Worm (Caenorhabditis elegans) whole organism, young adult: ENCODE results near the gene trp-1.
A peak's percentile ranks its signal among the peaks of the same experiment; 100 is the strongest.

Source experiments
- F22D6.2 ChIP-seq: sonication (generic microtip); optimal IDR thresholded peaks from 2 replicates; lab custom pipeline; 2016; ENCODE audit warnings: mild to moderate bottlenecking, missing genetic modification characterization, missing compliant biosample characterization
- F49E8.2 ChIP-seq: sonication (generic microtip); optimal IDR thresholded peaks from 3 replicates; lab custom pipeline; 2017; ENCODE audit warnings: missing genetic modification characterization, mild to moderate bottlenecking, missing compliant biosample characterization, antibody characterized with exemption, moderate library complexity; ENCODE audit not compliant: insufficient read depth
- F57C9.4 ChIP-seq: sonication (generic microtip); optimal IDR thresholded peaks from 2 replicates; lab custom pipeline; 2017; ENCODE audit warnings: mild to moderate bottlenecking, missing genetic modification characterization, missing compliant biosample characterization
- Y53F4B.3 ChIP-seq: fragments of 200-800 bp; sonication (Bioruptor generic); IDR thresholded peaks from 2 replicates; pipeline ENCODE4 v1.3.6; 2022; ENCODE audit warnings: missing genetic modification reagents, missing genetic modification characterization, missing compliant biosample characterization
- ZK185.1 ChIP-seq: sonication (generic microtip); optimal IDR thresholded peaks from 2 replicates; lab custom pipeline; 2016; ENCODE audit warnings: mild to moderate bottlenecking, missing genetic modification characterization, missing compliant biosample characterization; ENCODE audit not compliant: poor library complexity, severe bottlenecking
- ama-1 ChIP-seq, 3 experiments: fragments of 150-350 bp in 1 of 3; sonication (generic microtip) in 2 of 3; optimal IDR thresholded peaks; 2 replicates each; lab custom pipeline; 2014 to 2018; ENCODE audit warnings: missing biosample characterization in 2 of 3, missing genetic modification characterization in 2 of 3, missing genetic modification reagents in 2 of 3
- atf-7 ChIP-seq: sonication (generic microtip); optimal IDR thresholded peaks from 2 replicates; lab custom pipeline; 2017; ENCODE audit warnings: mild to moderate bottlenecking, missing genetic modification characterization, missing compliant biosample characterization
- attf-3 ChIP-seq: fragments of 200-800 bp; sonication (Bioruptor generic); conservative IDR thresholded peaks from 2 replicates; pipeline ENCODE4 v1.3.6; 2022; ENCODE audit warnings: missing genetic modification reagents, missing genetic modification characterization, missing compliant biosample characterization
- attf-6 ChIP-seq: fragments of 200-800 bp; sonication (Bioruptor generic); IDR thresholded peaks from 2 replicates; pipeline ENCODE4 v1.3.6; 2022; ENCODE audit warnings: missing genetic modification reagents, missing genetic modification characterization, missing compliant biosample characterization
- bed-1 ChIP-seq: fragments of 200-800 bp; sonication (Bioruptor generic); IDR thresholded peaks from 2 replicates; pipeline ENCODE4 v1.3.6; 2022; ENCODE audit warnings: missing genetic modification reagents, missing genetic modification characterization, missing compliant biosample characterization
- cebp-1 ChIP-seq, 2 experiments: fragments of 200-800 bp in 1 of 2; sonication (Bioruptor generic) in 1 of 2; sonication (generic microtip) in 1 of 2; IDR thresholded peaks in 1 of 2; optimal IDR thresholded peaks in 1 of 2; 2 replicates each; pipeline versions ENCODE4 v1.3.6 to Lab custom; 2017 to 2022; ENCODE audit warnings: missing compliant biosample characterization in 2 of 2, missing genetic modification characterization in 2 of 2, mild to moderate bottlenecking in 1 of 2, missing genetic modification reagents in 1 of 2, moderate library complexity in 1 of 2
- cebp-2 ChIP-seq: fragments of 200-800 bp; sonication (Bioruptor generic); IDR thresholded peaks from 2 replicates; pipeline ENCODE4 v1.3.6; 2022; ENCODE audit warnings: missing genetic modification characterization, missing compliant biosample characterization
- hmg-1.2 ChIP-seq: fragments of 200-800 bp; sonication (Bioruptor generic); IDR thresholded peaks from 2 replicates; pipeline ENCODE4 v1.3.6; 2022; ENCODE audit warnings: missing genetic modification reagents, missing genetic modification characterization, missing compliant biosample characterization
- hrde-1 ChIP-seq: sonication (generic microtip); optimal IDR thresholded peaks from 2 replicates; lab custom pipeline; 2016; ENCODE audit warnings: missing genetic modification characterization, mild to moderate bottlenecking, missing compliant biosample characterization, moderate library complexity, missing genotype, missing genetic modification reagents, borderline replicate concordance
- let-526 ChIP-seq: fragments of 200-800 bp; sonication (Bioruptor generic); IDR thresholded peaks from 2 replicates; pipeline ENCODE4 v1.3.6; 2022; ENCODE audit warnings: missing genetic modification reagents, missing genetic modification characterization, missing compliant biosample characterization
- lin-26 ChIP-seq: fragments of 200-800 bp; sonication (Bioruptor generic); IDR thresholded peaks from 2 replicates; pipeline ENCODE4 v1.3.6; 2022; ENCODE audit warnings: missing genetic modification reagents, missing genetic modification characterization, missing compliant biosample characterization
- madf-3 ChIP-seq: fragments of 200-800 bp; sonication (Bioruptor generic); IDR thresholded peaks from 2 replicates; pipeline ENCODE4 v1.3.6; 2022; ENCODE audit warnings: missing genetic modification reagents, missing genetic modification characterization, missing compliant biosample characterization
- madf-6 ChIP-seq: fragments of 200-800 bp; sonication (Bioruptor generic); IDR thresholded peaks from 2 replicates; pipeline ENCODE4 v1.3.6; 2022; ENCODE audit warnings: missing genetic modification reagents, missing genetic modification characterization, missing compliant biosample characterization
- mel-28 ChIP-seq: sonication (generic microtip); optimal IDR thresholded peaks from 2 replicates; lab custom pipeline; 2016; ENCODE audit warnings: borderline replicate concordance, mild to moderate bottlenecking, missing genetic modification characterization, missing compliant biosample characterization
- nfya-1 ChIP-seq: sonication (generic microtip); optimal IDR thresholded peaks from 2 replicates; lab custom pipeline; 2017; ENCODE audit warnings: antibody characterized with exemption, missing compliant biosample characterization, missing genetic modification characterization, borderline replicate concordance; ENCODE audit not compliant: insufficient read depth
- nfya-2 ChIP-seq: fragments of 200-800 bp; sonication (Bioruptor generic); IDR thresholded peaks from 2 replicates; pipeline ENCODE4 v1.3.6; 2022; ENCODE audit warnings: missing genetic modification reagents, missing genetic modification characterization, missing compliant biosample characterization
- nhr-120 ChIP-seq: fragments of 200-800 bp; sonication (Bioruptor generic); IDR thresholded peaks from 2 replicates; pipeline ENCODE4 v1.3.6; 2022; ENCODE audit warnings: missing genetic modification characterization, missing compliant biosample characterization
- nhr-27 ChIP-seq: fragments of 200-800 bp; sonication (Bioruptor generic); optimal IDR thresholded peaks from 2 replicates; lab custom pipeline; 2018; ENCODE audit warnings: mild to moderate bottlenecking, missing genetic modification characterization, moderate library complexity, missing compliant biosample characterization
- rec-8 ChIP-seq, 2 experiments: sonication (generic microtip); optimal IDR thresholded peaks; 2 replicates each; lab custom pipeline; 2016; ENCODE audit warnings: mild to moderate bottlenecking in 2 of 2, missing genetic modification characterization in 2 of 2, missing genetic modification reagents in 2 of 2, missing genotype in 2 of 2, missing biosample characterization in 1 of 2, missing compliant biosample characterization in 1 of 2, moderate library complexity in 1 of 2
- snpc-4 ChIP-seq, 5 experiments: fragments of 150-350 bp in 1 of 5; sonication (generic microtip) in 4 of 5; optimal IDR thresholded peaks; 2 replicates each; lab custom pipeline; 2014 to 2018; ENCODE audit warnings: missing genetic modification characterization in 5 of 5, missing biosample characterization in 3 of 5, antibody characterized with exemption in 2 of 5, mild to moderate bottlenecking in 2 of 5, missing compliant biosample characterization in 2 of 5, missing genotype in 2 of 5, moderate library complexity in 2 of 5, missing genetic modification reagents in 1 of 5
- tbx-9 ChIP-seq: sonication (generic microtip); optimal IDR thresholded peaks from 2 replicates; lab custom pipeline; 2016; ENCODE audit warnings: borderline replicate concordance, missing genetic modification characterization, inconsistent platforms, missing compliant biosample characterization
- tlf-1 ChIP-seq: fragments of 200-800 bp; sonication (Bioruptor generic); optimal IDR thresholded peaks from 2 replicates; lab custom pipeline; 2018; ENCODE audit warnings: mild to moderate bottlenecking, missing genetic modification characterization, missing compliant biosample characterization
- zfh-2 ChIP-seq: fragments of 200-800 bp; sonication (Bioruptor generic); conservative IDR thresholded peaks from 2 replicates; pipeline ENCODE4 v1.3.6; 2022; ENCODE audit warnings: missing genetic modification reagents, missing genetic modification characterization, missing compliant biosample characterization
- zim-3 ChIP-seq: sonication (generic microtip); optimal IDR thresholded peaks from 2 replicates; lab custom pipeline; 2017; ENCODE audit warnings: mild to moderate bottlenecking, missing genetic modification characterization, moderate library complexity, missing compliant biosample characterization
- ztf-28 ChIP-seq: fragments of 200-800 bp; sonication (Bioruptor generic); IDR thresholded peaks from 2 replicates; pipeline ENCODE4 v1.3.6; 2022; ENCODE audit warnings: missing genetic modification reagents, missing genetic modification characterization, missing compliant biosample characterization

trp-1 gene

ce11 chrIII:8574299-8574698, 39.4 kb downstream of the trp-1 start:
- TF ChIP-seq let-526 (GFP tag; lab: Robert Waterston, UW), result no peak
- TF ChIP-seq lin-26 (GFP tag; lab: Robert Waterston, UW), result no peak
- TF ChIP-seq zim-3 (tag; lab: Kevin White, UChicago), result no peak
- TF ChIP-seq Y53F4B.3 (GFP tag; lab: Robert Waterston, UW), result no peak
- TF ChIP-seq rec-8 (tag; optimal IDR thresholded peaks at IDR 0.05; lab: Kevin White, UChicago), result no peak
- TF ChIP-seq F22D6.2 (tag; lab: Kevin White, UChicago), result no peak
- TF ChIP-seq attf-3, result no peak
- TF ChIP-seq attf-6 (GFP tag; lab: Robert Waterston, UW), result no peak
- TF ChIP-seq F57C9.4 (tag; lab: Kevin White, UChicago), result no peak
- TF ChIP-seq ZK185.1 (tag; lab: Kevin White, UChicago), result no peak
- no peak for TF ChIP-seq nfya-1 (tag; lab: Kevin White, UChicago)
- no peak for TF ChIP-seq F49E8.2 (tag; lab: Kevin White, UChicago)
- no peak for TF ChIP-seq tbx-9 (tag; lab: Kevin White, UChicago)
- no peak for TF ChIP-seq tlf-1 (GFP tag; lab: Kevin White, UChicago)
- no peak for TF ChIP-seq nfya-2 (GFP tag; lab: Robert Waterston, UW)
- TF ChIP-seq, all 124 proteins: peak for 0

ce11 chrIII:8575359-8576101, 40.6 kb downstream of the trp-1 start:
- no peak for TF ChIP-seq nhr-120 (GFP tag; lab: Robert Waterston, UW)
- TF ChIP-seq snpc-4 (GFP tag; optimal IDR thresholded peaks at IDR 0.05; lab: Kevin White, UChicago), result no peak
- TF ChIP-seq snpc-4 (tag; optimal IDR thresholded peaks at IDR 0.05; lab: Kevin White, UChicago), result peak in 2 of 4 experiments; percentile 61 to 62

- TF ChIP-seq nhr-27 (tag; lab: Kevin White, UChicago) (no peak), tlf-1 (GFP tag; lab: Kevin White, UChicago) (no peak), cebp-1 (GFP tag; IDR thresholded peaks at IDR 0.05; lab: Robert Waterston, UW) (no peak), cebp-1 (tag; optimal IDR thresholded peaks at IDR 0.05; lab: Kevin White, UChicago) (no peak), atf-7 (tag; lab: Kevin White, UChicago) (no peak), bed-1 (GFP tag; lab: Robert Waterston, UW) (no peak), hmg-1.2 (GFP tag; lab: Robert Waterston, UW) (no peak), cebp-2 (GFP tag; lab: Robert Waterston, UW) (no peak)
- TF ChIP-seq, all 124 proteins: peak for 0
These were observed 42.6 kb downstream of the trp-1 start for ce11 chrIII:8577534-8577933.

- TF ChIP-seq ama-1 (optimal IDR thresholded peaks at IDR 0.05; lab: Kevin White, UChicago) (no peak), ama-1 (GFP tag; optimal IDR thresholded peaks at IDR 0.05; lab: Kevin White, UChicago) (no peak), ZK185.1 (tag; lab: Kevin White, UChicago) (no peak), madf-6 (GFP tag; lab: Robert Waterston, UW) (no peak), madf-3 (no peak), hrde-1 (tag; lab: Kevin White, UChicago) (no peak)
These were observed 43.5 kb downstream of the trp-1 start for ce11 chrIII:8578381-8578780.

ce11 chrIII:8579367-8579766, 44.4 kb downstream of the trp-1 start:
- TF ChIP-seq ztf-28 (GFP tag; lab: Robert Waterston, UW) (no peak), mel-28 (tag; lab: Kevin White, UChicago) (no peak), zfh-2 (GFP tag; lab: Robert Waterston, UW) (no peak)
